Worm (Caenorhabditis elegans): ENCODE measurements around the gene srt-35.

DNA sequence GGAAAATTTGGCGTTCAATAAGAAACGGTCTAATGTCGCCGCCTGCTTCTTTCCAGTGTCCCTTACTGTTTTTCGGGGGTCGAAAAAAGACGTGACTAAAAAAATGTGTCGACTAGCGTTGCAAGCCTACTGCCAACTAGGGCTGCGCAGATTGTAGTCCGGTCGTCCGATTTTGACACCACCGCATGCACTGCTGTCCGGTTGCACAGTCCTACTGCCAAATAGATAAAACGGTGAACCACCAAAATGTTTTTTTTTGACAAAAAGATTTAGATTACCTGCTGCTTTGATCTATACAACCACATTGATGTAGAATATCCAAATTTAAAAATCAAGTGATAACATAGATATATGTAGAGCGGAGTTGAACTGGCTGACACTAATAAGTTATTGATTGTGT lies 16.1 kb downstream of the srt-35 start:
- TF ChIP-seq elt-1 (tag; optimal IDR thresholded peaks at IDR 0.05; ENCODE audit: borderline replicate concordance, insufficient read depth): no peak
- TF ChIP-seq ham-2 (GFP tag; optimal IDR thresholded peaks at IDR 0.05): no peak
- no peak for TF ChIP-seq ztf-11 (tag; optimal IDR thresholded peaks at IDR 0.05)
- no peak for TF ChIP-seq blmp-1 (tag; optimal IDR thresholded peaks at IDR 0.05)
- TF ChIP-seq snpc-4 (tag; optimal IDR thresholded peaks at IDR 0.05): no peak
- TF ChIP-seq unc-62 (GFP tag; optimal IDR thresholded peaks at IDR 0.05): no peak
- no peak for TF ChIP-seq lin-13 (tag; optimal IDR thresholded peaks at IDR 0.05)
- TF ChIP-seq M03D4.4 (tag; optimal IDR thresholded peaks at IDR 0.05): no peak
- TF ChIP-seq nhr-12 (tag; optimal IDR thresholded peaks at IDR 0.05): no peak
- TF ChIP-seq bed-3 (GFP tag; optimal IDR thresholded peaks at IDR 0.05): no peak
- no peak for TF ChIP-seq unc-39 (tag; optimal IDR thresholded peaks at IDR 0.05)
- no peak for TF ChIP-seq nhr-237 (tag; optimal IDR thresholded peaks at IDR 0.05)
- TF ChIP-seq nhr-28 (tag; optimal IDR thresholded peaks at IDR 0.05): no peak
